Fruit fly (Drosophila melanogaster) whole organism, embryonic: ENCODE data around the gene CG46439.
A peak's percentile ranks its signal among the peaks of the same experiment; 100 is the strongest.

Experiments
- Atf3 ChIP-seq: fragments of 200-800 bp; sonication (Bioruptor generic); optimal IDR thresholded peaks from 3 replicates; lab custom pipeline; 2016; ENCODE audit warnings: missing biosample characterization, missing genetic modification characterization
- Bteb2 ChIP-seq: fragments of 200-800 bp; sonication (Bioruptor generic); optimal IDR thresholded peaks from 2 replicates; lab custom pipeline; 2016; ENCODE audit warnings: missing biosample characterization, missing genetic modification characterization
- CG10366 ChIP-seq: fragments of 200-800 bp; sonication (Bioruptor generic); IDR thresholded peaks from 2 replicates; pipeline ENCODE4 v1.3.6; 2022; ENCODE audit warnings: missing biosample characterization, missing genetic modification characterization
- CG11093 ChIP-seq: fragments of 200-800 bp; sonication (Bioruptor generic); IDR thresholded peaks from 3 replicates; pipeline ENCODE4 v1.3.6; 2022; ENCODE audit warnings: missing biosample characterization, missing genetic modification characterization
- CG14441 ChIP-seq: fragments of 200-800 bp; sonication (Bioruptor generic); IDR thresholded peaks from 2 replicates; pipeline ENCODE4 v1.3.6; 2022; ENCODE audit warnings: missing biosample characterization, missing genetic modification characterization
- CG15269 ChIP-seq: fragments of 200-800 bp; sonication (Bioruptor generic); optimal IDR thresholded peaks from 2 replicates; lab custom pipeline; 2018; ENCODE audit warnings: missing biosample characterization, mild to moderate bottlenecking, missing genetic modification characterization, moderate library complexity
- CG15514 ChIP-seq: fragments of 200-800 bp; sonication (Bioruptor generic); optimal IDR thresholded peaks from 3 replicates; lab custom pipeline; 2017; ENCODE audit warnings: missing biosample characterization, missing genetic modification characterization, mild to moderate bottlenecking, moderate library complexity, missing genetic modification reagents
- CG1647 ChIP-seq: fragments of 200-800 bp; sonication (Bioruptor generic); optimal IDR thresholded peaks from 3 replicates; lab custom pipeline; 2016; ENCODE audit warnings: missing biosample characterization, missing genetic modification characterization
- CG17568 ChIP-seq: fragments of 200-800 bp; sonication (Bioruptor generic); optimal IDR thresholded peaks from 2 replicates; lab custom pipeline; 2018; ENCODE audit warnings: missing biosample characterization, mild to moderate bottlenecking, missing genetic modification characterization, moderate library complexity
- CG2116 ChIP-seq: fragments of 200-800 bp; sonication (Bioruptor generic); optimal IDR thresholded peaks from 3 replicates; lab custom pipeline; 2018; ENCODE audit warnings: missing biosample characterization, mild to moderate bottlenecking, missing genetic modification characterization
- CG2889 ChIP-seq: fragments of 200-800 bp; sonication (Bioruptor generic); IDR thresholded peaks from 3 replicates; pipeline ENCODE4 v1.3.6; 2022; ENCODE audit warnings: missing biosample characterization, missing genetic modification characterization
- CG31365 ChIP-seq: fragments of 200-800 bp; sonication (Bioruptor generic); optimal IDR thresholded peaks from 2 replicates; lab custom pipeline; 2018; ENCODE audit warnings: missing biosample characterization, mild to moderate bottlenecking, missing genetic modification characterization
- CG3281 ChIP-seq: fragments of 200-800 bp; sonication (Bioruptor generic); optimal IDR thresholded peaks from 3 replicates; lab custom pipeline; 2017; ENCODE audit warnings: missing biosample characterization, mild to moderate bottlenecking, missing genetic modification characterization
- CG34224 ChIP-seq: fragments of 200-800 bp; sonication (Bioruptor generic); IDR thresholded peaks from 3 replicates; pipeline ENCODE4 v1.3.6; 2022; ENCODE audit warnings: missing biosample characterization, missing genetic modification characterization; ENCODE audit not compliant: partially characterized antibody
- CG3726 ChIP-seq: fragments of 200-800 bp; sonication (Bioruptor generic); IDR thresholded peaks from 3 replicates; pipeline ENCODE4, ENCODE4 v1.3.6; 2022; ENCODE audit warnings: missing biosample characterization, missing genetic modification characterization
- CG3838 ChIP-seq: fragments of 200-800 bp; sonication (Bioruptor generic); optimal IDR thresholded peaks from 3 replicates; lab custom pipeline; 2016; ENCODE audit warnings: missing biosample characterization, missing genetic modification characterization
- CG4730 ChIP-seq: fragments of 200-800 bp; sonication (Bioruptor generic); IDR thresholded peaks from 2 replicates; pipeline ENCODE4 v1.3.6; 2022; ENCODE audit warnings: missing biosample characterization, missing genetic modification characterization
- CG7357 ChIP-seq: fragments of 200-800 bp; sonication (Bioruptor generic); IDR thresholded peaks from 3 replicates; pipeline ENCODE4 v1.3.6; 2022; ENCODE audit warnings: missing biosample characterization, missing genetic modification characterization
- CG9437 ChIP-seq: fragments of 200-800 bp; sonication (Bioruptor generic); optimal IDR thresholded peaks from 2 replicates; lab custom pipeline; 2018; ENCODE audit warnings: missing biosample characterization, mild to moderate bottlenecking, missing genetic modification characterization
- D ChIP-seq, 2 experiments: fragments of 200-800 bp in 1 of 2; fragments of >200 bp in 1 of 2; sonication (Bioruptor generic) in 1 of 2; optimal IDR thresholded peaks; 2 replicates in 1 of 2; 3 replicates in 1 of 2; lab custom pipeline; 2017; ENCODE audit warnings: mild to moderate bottlenecking in 1 of 2, missing biosample characterization in 1 of 2, missing genetic modification characterization in 1 of 2, missing genetic modification reagents in 1 of 2
- Deaf1 ChIP-seq: fragments of 200-800 bp; optimal IDR thresholded peaks from 3 replicates; lab custom pipeline; 2019; ENCODE audit warnings: missing biosample characterization, mild to moderate bottlenecking, missing genetic modification characterization, moderate library complexity
- Dip3 ChIP-seq: fragments of 200-800 bp; sonication (Bioruptor generic); optimal IDR thresholded peaks from 3 replicates; lab custom pipeline; 2016; ENCODE audit warnings: missing biosample characterization, missing genetic modification characterization
- H15 ChIP-seq: fragments of 200-800 bp; sonication (Bioruptor generic); IDR thresholded peaks from 3 replicates; pipeline ENCODE4 v1.3.6; 2022; ENCODE audit warnings: missing biosample characterization, missing genetic modification characterization
- Hand ChIP-seq: fragments of 200-800 bp; sonication (Bioruptor generic); optimal IDR thresholded peaks from 2 replicates; lab custom pipeline; 2017; ENCODE audit warnings: mild to moderate bottlenecking, missing biosample characterization, missing genetic modification reagents, missing genetic modification characterization
- Hr51 ChIP-seq, 2 experiments: fragments of 200-800 bp; sonication (Bioruptor generic); optimal IDR thresholded peaks; 2 replicates in 1 of 2; 3 replicates in 1 of 2; lab custom pipeline; 2016 to 2018; ENCODE audit warnings: missing biosample characterization in 2 of 2, missing genetic modification characterization in 2 of 2, mild to moderate bottlenecking in 1 of 2, moderate library complexity in 1 of 2
- MTF-1 ChIP-seq: fragments of 200-800 bp; sonication (Bioruptor generic); optimal IDR thresholded peaks from 2 replicates; lab custom pipeline; 2018; ENCODE audit warnings: missing biosample characterization, mild to moderate bottlenecking, missing genetic modification characterization, borderline replicate concordance
- NK7.1 ChIP-seq: fragments of 200-800 bp; sonication (Bioruptor generic); optimal IDR thresholded peaks from 3 replicates; lab custom pipeline; 2016; ENCODE audit warnings: missing biosample characterization, missing genetic modification characterization
- Opbp ChIP-seq: fragments of 200-800 bp; sonication (Bioruptor generic); IDR thresholded peaks from 3 replicates; pipeline ENCODE4 v1.3.6; 2022; ENCODE audit warnings: missing biosample characterization, missing genetic modification characterization; ENCODE audit not compliant: partially characterized antibody
- Rfx ChIP-seq: fragments of 200-800 bp; sonication (Bioruptor generic); IDR thresholded peaks from 2 replicates; pipeline ENCODE4 v1.3.6; 2022; ENCODE audit warnings: missing biosample characterization, missing genetic modification characterization
- Stat92E ChIP-seq, 3 experiments: fragments of >200 bp in 2 of 3; fragments of 200-800 bp in 1 of 3; sonication (Bioruptor generic) in 1 of 3; optimal IDR thresholded peaks; 2 replicates each; lab custom pipeline; 2017 to 2019; ENCODE audit warnings: missing biosample characterization in 3 of 3, missing genetic modification characterization in 3 of 3, mild to moderate bottlenecking in 1 of 3, moderate library complexity in 1 of 3
- TFAM ChIP-seq: fragments of 200-800 bp; sonication (Bioruptor generic); optimal IDR thresholded peaks from 2 replicates; lab custom pipeline; 2017; ENCODE audit warnings: missing biosample characterization, missing genetic modification characterization, inconsistent platforms
- Taf1 ChIP-seq: fragments of 200-800 bp; sonication (Bioruptor generic); IDR thresholded peaks from 2 replicates; pipeline ENCODE4 v1.3.6; 2022; ENCODE audit warnings: missing biosample characterization, missing genetic modification characterization
- abd-A ChIP-seq: fragments of 200-800 bp; sonication (Bioruptor generic); optimal IDR thresholded peaks from 3 replicates; lab custom pipeline; 2019; ENCODE audit warnings: missing biosample characterization, mild to moderate bottlenecking, missing genetic modification characterization, moderate library complexity
- da ChIP-seq: fragments of 200-800 bp; sonication (Bioruptor generic); optimal IDR thresholded peaks from 2 replicates; lab custom pipeline; 2016; ENCODE audit warnings: missing biosample characterization, missing genetic modification characterization
- disco-r ChIP-seq: fragments of 200-800 bp; sonication (Bioruptor generic); optimal IDR thresholded peaks from 2 replicates; lab custom pipeline; 2016; ENCODE audit warnings: missing biosample characterization, missing genetic modification characterization
- dysf ChIP-seq: fragments of 200-800 bp; sonication (Bioruptor generic); IDR thresholded peaks from 3 replicates; pipeline ENCODE4 v1.3.6; 2022; ENCODE audit warnings: missing biosample characterization, missing genetic modification characterization
- eve ChIP-seq, 2 experiments: fragments of >200 bp; optimal IDR thresholded peaks; 2 replicates each; lab custom pipeline; 2017; ENCODE audit warnings: missing biosample characterization in 2 of 2, missing genetic modification characterization in 2 of 2
- ewg ChIP-seq: fragments of 200-800 bp; sonication (Bioruptor generic); optimal IDR thresholded peaks from 3 replicates; lab custom pipeline; 2017; ENCODE audit warnings: mild to moderate bottlenecking, missing biosample characterization, missing genetic modification reagents, missing genetic modification characterization
- gsb ChIP-seq: fragments of 200-800 bp; sonication (Bioruptor generic); IDR thresholded peaks from 2 replicates; pipeline ENCODE4 v1.3.6; 2022; ENCODE audit warnings: missing biosample characterization, missing genetic modification characterization
- hth ChIP-seq: fragments of >200 bp; optimal IDR thresholded peaks from 2 replicates; lab custom pipeline; 2017; ENCODE audit warnings: inconsistent platforms
- jumu ChIP-seq: fragments of 200-800 bp; sonication (Bioruptor generic); optimal IDR thresholded peaks from 3 replicates; lab custom pipeline; 2016; ENCODE audit warnings: missing biosample characterization, missing genetic modification characterization
- kay ChIP-seq: fragments of 200-800 bp; sonication (Bioruptor generic); optimal IDR thresholded peaks from 2 replicates; lab custom pipeline; 2016; ENCODE audit warnings: missing biosample characterization, missing genetic modification characterization
- klu ChIP-seq: fragments of 200-800 bp; sonication (Bioruptor generic); IDR thresholded peaks from 2 replicates; pipeline ENCODE4 v1.3.6; 2022; ENCODE audit warnings: missing biosample characterization, missing genetic modification characterization
- oc ChIP-seq: fragments of 200-800 bp; sonication (Bioruptor generic); optimal IDR thresholded peaks from 2 replicates; lab custom pipeline; 2018; ENCODE audit warnings: missing biosample characterization, mild to moderate bottlenecking, missing genetic modification characterization, moderate library complexity
- phol ChIP-seq: fragments of 200-800 bp; sonication (Bioruptor generic); optimal IDR thresholded peaks from 3 replicates; lab custom pipeline; 2018; ENCODE audit warnings: missing biosample characterization, mild to moderate bottlenecking, missing genetic modification characterization, moderate library complexity
- sob ChIP-seq: fragments of 200-800 bp; sonication (Bioruptor generic); IDR thresholded peaks from 2 replicates; pipeline ENCODE4 v1.3.6; 2022; ENCODE audit warnings: missing biosample characterization, missing genetic modification characterization
- tna ChIP-seq: fragments of 200-800 bp; sonication (Bioruptor generic); IDR thresholded peaks from 2 replicates; pipeline ENCODE4 v1.3.6; 2022; ENCODE audit warnings: missing biosample characterization, missing genetic modification characterization; ENCODE audit not compliant: partially characterized antibody
- ttk ChIP-seq: fragments of 200-800 bp; sonication (Bioruptor generic); IDR thresholded peaks from 2 replicates; pipeline ENCODE4 v2.1.2; 2022; ENCODE audit warnings: missing biosample characterization, missing genetic modification characterization
- tx ChIP-seq: fragments of 200-800 bp; sonication (Bioruptor generic); optimal IDR thresholded peaks from 2 replicates; lab custom pipeline; 2016; ENCODE audit warnings: missing biosample characterization, missing genetic modification characterization
- unpg ChIP-seq: fragments of 200-800 bp; sonication (Bioruptor generic); optimal IDR thresholded peaks from 3 replicates; lab custom pipeline; 2018; ENCODE audit warnings: missing biosample characterization, mild to moderate bottlenecking, missing genetic modification characterization, moderate library complexity

The CG46439 gene

dm6 chr3L:11120419-11120958 is 24.4 kb upstream of the CG46439 start, which contains the start of the genes FoxK and mRpL2 (continued):
- TF ChIP-seq jumu (GFP tag; lab: Kevin White, UChicago) (no peak), CG2116 (GFP tag; lab: Kevin White, UChicago) (peak; percentile 35), kay (GFP tag; lab: Kevin White, UChicago) (no peak), CG31365 (tag; lab: Kevin White, UChicago) (no peak), CG34224 (peak; percentile 51; the same call in 1 of the 3 replicates), CG2889 (GFP tag; lab: Robert Waterston, UW) (no peak), TFAM (GFP tag; lab: Kevin White, UChicago) (no peak), CG9437 (no peak), CG11093 (GFP tag; lab: Robert Waterston, UW) (no peak), Hand (GFP tag; lab: Kevin White, UChicago) (no peak), CG4730 (GFP tag; lab: Robert Waterston, UW) (no peak), Atf3 (GFP tag; lab: Kevin White, UChicago) (no peak), CG1647 (no peak), phol (tag; lab: Kevin White, UChicago) (peak; percentile 45), tna (GFP tag; lab: Robert Waterston, UW) (peak; percentile 27; the same call in 1 of the 2 replicates), H15 (GFP tag; lab: Robert Waterston, UW) (0 out of 3 replicates have a peak, but pooled peaks have one; percentile 34), sob (GFP tag; lab: Robert Waterston, UW) (no peak), Taf1 (GFP tag; lab: Robert Waterston, UW) (no peak), ewg (GFP tag; lab: Kevin White, UChicago) (peak; percentile 89), CG17568 (GFP tag; lab: Kevin White, UChicago) (no peak), CG14441 (no peak), abd-A (tag; lab: Kevin White, UChicago) (no peak), Deaf1 (tag; lab: Kevin White, UChicago) (no peak), NK7.1 (GFP tag; lab: Kevin White, UChicago) (no peak), hth (lab: Kevin White, UChicago) (no peak), gsb (GFP tag; lab: Robert Waterston, UW) (no peak), Dip3 (GFP tag; lab: Kevin White, UChicago) (no peak), CG7357 (no peak), CG3281 (GFP tag; lab: Kevin White, UChicago) (peak; percentile 5), da (GFP tag; lab: Kevin White, UChicago) (no peak), Opbp (GFP tag; lab: Robert Waterston, UW) (peak; percentile 55; the same call in 2 of the 3 replicates), Hr51 (GFP tag; optimal IDR thresholded peaks at IDR 0.05; lab: Kevin White, UChicago) (no peak), Stat92E (GFP tag; optimal IDR thresholded peaks at IDR 0.05; lab: Kevin White, UChicago) (no peak), unpg (GFP tag; lab: Kevin White, UChicago) (no peak), CG3838 (GFP tag; lab: Kevin White, UChicago) (no peak), CG10366 (no peak), CG15269 (tag; lab: Kevin White, UChicago) (no peak), MTF-1 (GFP tag; lab: Kevin White, UChicago) (peak; percentile 55), dysf (GFP tag; lab: Robert Waterston, UW) (no peak), CG3726 (no peak), disco-r (no peak), Bteb2 (GFP tag; lab: Kevin White, UChicago) (no peak), klu (no peak), oc (tag; lab: Kevin White, UChicago) (no peak), eve (GFP tag; optimal IDR thresholded peaks at IDR 0.05; lab: Kevin White, UChicago) (no peak), CG15514 (peak; percentile 69), Rfx (GFP tag; lab: Robert Waterston, UW) (no peak), tx (GFP tag; lab: Kevin White, UChicago) (no peak), D (optimal IDR thresholded peaks at IDR 0.05; lab: Kevin White, UChicago) (no peak), D (GFP tag; optimal IDR thresholded peaks at IDR 0.05; lab: Kevin White, UChicago) (no peak), ttk (GFP tag; lab: Robert Waterston, UW) (no peak)
